Fruit fly (Drosophila melanogaster) whole organism, prepupa: Measurements from ENCODE around the gene IFT43.

ENCODE experiments used
- CG10631 ChIP-seq: fragments of 200-800 bp; sonication (Bioruptor generic); optimal IDR thresholded peaks from 2 replicates; lab custom pipeline; 2016; ENCODE audit warnings: missing biosample characterization, missing genetic modification characterization
- CG10669 ChIP-seq: fragments of 200-800 bp; sonication (Bioruptor generic); optimal IDR thresholded peaks from 3 replicates; lab custom pipeline; 2018; ENCODE audit warnings: missing biosample characterization, mild to moderate bottlenecking, missing genetic modification characterization, moderate library complexity
- CG11762 ChIP-seq: fragments of 200-800 bp; sonication (Bioruptor generic); optimal IDR thresholded peaks from 3 replicates; lab custom pipeline; 2016; ENCODE audit warnings: missing biosample characterization, missing genetic modification characterization; ENCODE audit not compliant: insufficient read depth
- CG11902 ChIP-seq: fragments of 200-800 bp; sonication (Bioruptor generic); optimal IDR thresholded peaks from 3 replicates; lab custom pipeline; 2016; ENCODE audit warnings: missing biosample characterization, missing genetic modification characterization
- CG1621 ChIP-seq: fragments of 200-800 bp; sonication (Bioruptor generic); optimal IDR thresholded peaks from 3 replicates; lab custom pipeline; 2018; ENCODE audit warnings: missing biosample characterization, mild to moderate bottlenecking, missing genetic modification characterization
- CG16779 ChIP-seq: fragments of 200-800 bp; sonication (Bioruptor generic); optimal IDR thresholded peaks from 3 replicates; lab custom pipeline; 2017; ENCODE audit warnings: missing biosample characterization, mild to moderate bottlenecking, missing genetic modification characterization
- CG31627 ChIP-seq: fragments of 200-800 bp; sonication (Bioruptor generic); optimal IDR thresholded peaks from 3 replicates; lab custom pipeline; 2016; ENCODE audit warnings: missing biosample characterization, missing genetic modification characterization
- CG32006 ChIP-seq: fragments of 200-800 bp; sonication (Bioruptor generic); optimal IDR thresholded peaks from 3 replicates; lab custom pipeline; 2017; ENCODE audit warnings: missing biosample characterization, mild to moderate bottlenecking, missing genetic modification characterization
- CG3919 ChIP-seq: fragments of 200-800 bp; sonication (Bioruptor generic); optimal IDR thresholded peaks from 3 replicates; lab custom pipeline; 2016; ENCODE audit warnings: missing biosample characterization, missing genetic modification characterization
- CG6163 ChIP-seq: fragments of 200-800 bp; sonication (Bioruptor generic); IDR thresholded peaks from 3 replicates; pipeline ENCODE4 v1.3.6; 2022; ENCODE audit warnings: missing biosample characterization, missing genetic modification characterization
- CG6276 ChIP-seq: fragments of 200-800 bp; sonication (Bioruptor generic); optimal IDR thresholded peaks from 2 replicates; lab custom pipeline; 2017; ENCODE audit warnings: missing biosample characterization, mild to moderate bottlenecking, missing genetic modification characterization
- CG6792 ChIP-seq: fragments of 200-800 bp; sonication (Bioruptor generic); optimal IDR thresholded peaks from 3 replicates; lab custom pipeline; 2016; ENCODE audit warnings: missing biosample characterization, missing genetic modification characterization
- CG6854 ChIP-seq: fragments of 200-800 bp; sonication (Bioruptor generic); optimal IDR thresholded peaks from 2 replicates; lab custom pipeline; 2017; ENCODE audit warnings: missing biosample characterization, mild to moderate bottlenecking, missing genetic modification characterization
- CG8119 ChIP-seq: fragments of 200-800 bp; sonication (Bioruptor generic); IDR thresholded peaks from 3 replicates; pipeline ENCODE4 v1.3.6; 2022; ENCODE audit warnings: missing biosample characterization, missing genetic modification characterization
- CG8319 ChIP-seq: fragments of 200-800 bp; sonication (Bioruptor generic); optimal IDR thresholded peaks from 3 replicates; lab custom pipeline; 2016; ENCODE audit warnings: missing biosample characterization, missing genetic modification characterization
- CG8632 ChIP-seq: fragments of 200-800 bp; sonication (Bioruptor generic); optimal IDR thresholded peaks from 3 replicates; lab custom pipeline; 2016; ENCODE audit warnings: missing biosample characterization, missing genetic modification characterization
- Eip78C ChIP-seq: fragments of 200-800 bp; sonication (Bioruptor generic); peaks from one replicate; lab custom pipeline; 2016; ENCODE audit warnings: missing biosample characterization, missing genetic modification characterization
- Ets21C ChIP-seq: fragments of 200-800 bp; sonication (Bioruptor generic); optimal IDR thresholded peaks from 3 replicates; lab custom pipeline; 2016; ENCODE audit warnings: missing biosample characterization, missing genetic modification characterization
- Gug ChIP-seq: fragments of 200-800 bp; sonication (Bioruptor generic); IDR thresholded peaks from 2 replicates; pipeline ENCODE4 v1.3.6; 2022; ENCODE audit warnings: missing biosample characterization, missing genetic modification characterization
- Hr38 ChIP-seq: sonication (Bioruptor generic); optimal IDR thresholded peaks from 2 replicates; lab custom pipeline; 2016; ENCODE audit warnings: missing biosample characterization, missing genetic modification characterization
- Hr39 ChIP-seq: fragments of 200-800 bp; sonication (Bioruptor generic); optimal IDR thresholded peaks from 2 replicates; lab custom pipeline; 2016; ENCODE audit warnings: missing biosample characterization, missing genetic modification characterization
- Hr4 ChIP-seq: fragments of 200-800 bp; sonication (Bioruptor generic); optimal IDR thresholded peaks from 3 replicates; lab custom pipeline; 2016; ENCODE audit warnings: missing biosample characterization, missing genetic modification characterization
- OdsH ChIP-seq: fragments of 200-800 bp; sonication (Bioruptor generic); optimal IDR thresholded peaks from 3 replicates; lab custom pipeline; 2016; ENCODE audit warnings: missing biosample characterization, missing genetic modification characterization
- Smox ChIP-seq: fragments of 200-800 bp; sonication (Bioruptor generic); optimal IDR thresholded peaks from 3 replicates; lab custom pipeline; 2016; ENCODE audit warnings: missing biosample characterization, missing genetic modification characterization
- Sox102F ChIP-seq: fragments of 200-800 bp; sonication (Bioruptor generic); optimal IDR thresholded peaks from 2 replicates; lab custom pipeline; 2016; ENCODE audit warnings: missing biosample characterization, mild to moderate bottlenecking, missing genetic modification characterization
- Sox14 ChIP-seq: fragments of 200-800 bp; sonication (Bioruptor generic); optimal IDR thresholded peaks from 3 replicates; lab custom pipeline; 2016; ENCODE audit warnings: missing biosample characterization, missing genetic modification characterization
- Sox15 ChIP-seq: fragments of 200-800 bp; sonication (Bioruptor generic); optimal IDR thresholded peaks from 3 replicates; lab custom pipeline; 2016; ENCODE audit warnings: missing biosample characterization, missing genetic modification characterization
- acj6 ChIP-seq: fragments of 200-800 bp; sonication (Bioruptor generic); optimal IDR thresholded peaks from 3 replicates; lab custom pipeline; 2016; ENCODE audit warnings: missing biosample characterization, missing genetic modification characterization
- dac ChIP-seq: fragments of 200-800 bp; sonication (Bioruptor generic); optimal IDR thresholded peaks from 2 replicates; lab custom pipeline; 2017; ENCODE audit warnings: missing biosample characterization, mild to moderate bottlenecking, missing genetic modification characterization
- dsx ChIP-seq: fragments of 200-800 bp; optimal IDR thresholded peaks from 3 replicates; lab custom pipeline; 2019; ENCODE audit warnings: missing biosample characterization, mild to moderate bottlenecking, missing genetic modification characterization, moderate library complexity; ENCODE audit not compliant: poor library complexity, severe bottlenecking
- esn ChIP-seq: fragments of 200-800 bp; sonication (Bioruptor generic); optimal IDR thresholded peaks from 2 replicates; lab custom pipeline; 2016; ENCODE audit warnings: missing biosample characterization, mild to moderate bottlenecking, missing genetic modification characterization, moderate library complexity
- fd85E ChIP-seq: fragments of 200-800 bp; sonication (Bioruptor generic); optimal IDR thresholded peaks from 3 replicates; lab custom pipeline; 2016; ENCODE audit warnings: missing biosample characterization, missing genetic modification characterization
- fkh ChIP-seq: fragments of 200-800 bp; sonication (Bioruptor generic); optimal IDR thresholded peaks from 3 replicates; lab custom pipeline; 2017; ENCODE audit warnings: missing biosample characterization, mild to moderate bottlenecking, missing genetic modification characterization, moderate library complexity
- pdm3 ChIP-seq: fragments of 200-800 bp; sonication (Bioruptor generic); optimal IDR thresholded peaks from 3 replicates; lab custom pipeline; 2016; ENCODE audit warnings: missing biosample characterization, missing genetic modification characterization
- spab ChIP-seq: fragments of 200-800 bp; sonication (Bioruptor generic); optimal IDR thresholded peaks from 2 replicates; lab custom pipeline; 2017; ENCODE audit warnings: missing biosample characterization, mild to moderate bottlenecking, missing genetic modification characterization, missing genetic modification reagents
- vri ChIP-seq: fragments of 200-800 bp; sonication (Bioruptor generic); optimal IDR thresholded peaks from 3 replicates; lab custom pipeline; 2016; ENCODE audit warnings: missing biosample characterization, mild to moderate bottlenecking, missing genetic modification characterization

Gene IFT43

dm6 chr2L:12704418-12704920 lies 9.7 kb upstream of the IFT43 start, which contains the start of the genes CG5776 and spict (continued):
- TF ChIP-seq CG31627 (GFP tag; lab: Kevin White, UChicago) (peak; percentile 47), CG16779 (tag; lab: Kevin White, UChicago) (no peak), CG6276 (GFP tag; lab: Kevin White, UChicago) (no peak), Sox15 (GFP tag; lab: Kevin White, UChicago) (no peak), OdsH (GFP tag; lab: Kevin White, UChicago) (peak; percentile 71), CG10669 (GFP tag; lab: Kevin White, UChicago) (no peak), Hr38 (GFP tag; lab: Kevin White, UChicago) (no peak), Hr4 (peak; percentile 74), Smox (GFP tag; lab: Kevin White, UChicago) (peak; percentile 57), CG6854 (GFP tag; lab: Kevin White, UChicago) (peak; percentile 68), CG11902 (peak; percentile 73), Gug (GFP tag; lab: Robert Waterston, UW) (peak; percentile 58; the same call in 1 of the 2 replicates), fkh (GFP tag; lab: Kevin White, UChicago) (peak; percentile 49), dsx (peak; percentile 64), Ets21C (GFP tag; lab: Kevin White, UChicago) (peak; percentile 50), Sox102F (GFP tag; lab: Kevin White, UChicago) (no peak), fd85E (no peak), Sox14 (GFP tag; lab: Kevin White, UChicago) (peak; percentile 70), CG11762 (GFP tag; lab: Kevin White, UChicago) (no peak), esn (peak; percentile 71), CG6792 (GFP tag; lab: Kevin White, UChicago) (peak; percentile 47), CG8319 (GFP tag; lab: Kevin White, UChicago) (no peak), dac (GFP tag; lab: Kevin White, UChicago) (peak; percentile 66), pdm3 (GFP tag; lab: Kevin White, UChicago) (no peak), acj6 (GFP tag; lab: Kevin White, UChicago) (peak; percentile 54), spab (GFP tag; lab: Kevin White, UChicago) (no peak)

- TF ChIP-seq Hr39 (GFP tag; lab: Kevin White, UChicago) (no peak), Smox (GFP tag; lab: Kevin White, UChicago) (no peak), CG11902 (no peak), fd85E (no peak), Sox102F (GFP tag; lab: Kevin White, UChicago) (no peak), Gug (GFP tag; lab: Robert Waterston, UW) (no peak)
- TF ChIP-seq, all 60 proteins: peak for 0
Measured at dm6 chr2L:12701498-12701897, 6.7 kb upstream of the IFT43 start.

DNA sequence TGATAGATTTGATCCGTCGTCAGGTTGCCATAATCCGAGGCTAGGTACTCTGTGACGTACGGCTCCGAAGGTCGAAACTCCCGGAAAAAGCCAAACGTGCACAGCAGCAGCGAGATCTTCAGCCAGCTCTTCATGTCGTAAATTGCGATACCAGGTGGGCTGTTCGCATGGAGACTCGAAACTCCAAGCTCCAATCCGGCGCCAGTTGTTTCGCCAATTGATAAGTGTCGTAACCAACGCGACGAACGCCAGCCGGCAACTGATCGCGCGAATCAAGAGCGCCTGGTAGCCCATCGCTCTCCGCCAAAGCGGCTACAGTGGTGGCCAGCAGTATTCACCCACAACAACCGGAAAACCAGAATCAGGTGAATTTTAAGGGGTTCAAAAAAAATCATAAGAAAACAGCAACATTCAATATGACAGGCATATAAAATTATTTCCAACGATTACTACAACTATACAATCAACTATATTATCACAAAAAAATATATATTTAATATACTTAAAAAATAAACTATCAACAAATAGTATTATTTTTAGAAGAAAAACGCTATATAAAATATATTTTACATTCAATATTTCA lies 5.7 kb upstream of the IFT43 start, which contains the start of gene CG17036:
CG17036 (minus strand) TSS at position 366 of the 583 bp plus-strand sequence.
- peak; percentile 15 for TF ChIP-seq CG6854 (GFP tag; lab: Kevin White, UChicago)
- peak; percentile 19 for TF ChIP-seq CG1621 (tag; lab: Kevin White, UChicago)
- TF ChIP-seq CG6792 (GFP tag; lab: Kevin White, UChicago) = peak; percentile 10
- peak; percentile 49 for TF ChIP-seq CG32006 (GFP tag; lab: Kevin White, UChicago)
- peak; percentile 31 for TF ChIP-seq esn
- no peak for TF ChIP-seq Gug (GFP tag; lab: Robert Waterston, UW)
- no peak for TF ChIP-seq CG8319 (GFP tag; lab: Kevin White, UChicago)
- peak; percentile 57 for TF ChIP-seq Eip78C (GFP tag; lab: Kevin White, UChicago)
- TF ChIP-seq CG8632 (GFP tag; lab: Kevin White, UChicago) = peak; percentile 42
- no peak for TF ChIP-seq vri (GFP tag; lab: Kevin White, UChicago)
- TF ChIP-seq CG3919 (GFP tag; lab: Kevin White, UChicago) = no peak
- TF ChIP-seq CG8119 (GFP tag; lab: Robert Waterston, UW) = peak; percentile 36; the same call in 1 of the 3 replicates
- peak; percentile 48; the same call in 2 of the 3 replicates for TF ChIP-seq CG6163
- no peak for TF ChIP-seq fkh (GFP tag; lab: Kevin White, UChicago)
- TF ChIP-seq CG10631 = no peak
